Worm (Caenorhabditis elegans): ENCODE data around the gene C39D10.1.

The C39D10.1 gene

ce11 chrX:7902976-7903375 lies 3.8 kb upstream of the C39D10.1 start, which contains the start of gene C39D10.11:
Gene C39D10.11, plus strand, starts transcription at chrX:7903276.
- TF ChIP-seq W03F9.2 (tag; optimal IDR thresholded peaks at IDR 0.05) (no peak), him-1 (tag; optimal IDR thresholded peaks at IDR 0.05) (no peak), dao-5 (tag; optimal IDR thresholded peaks at IDR 0.05) (no peak)

- TF ChIP-seq him-1 (tag; optimal IDR thresholded peaks at IDR 0.05), result no peak
- no peak for TF ChIP-seq dao-5 (tag; optimal IDR thresholded peaks at IDR 0.05)
- TF ChIP-seq W03F9.2 (tag; optimal IDR thresholded peaks at IDR 0.05), result no peak
Measured at ce11 chrX:7913830-7914229, 7.1 kb downstream of the C39D10.1 start, which contains the start of gene C39D10.7. Gene C39D10.7, minus strand, starts transcription at chrX:7913930.

- TF ChIP-seq dao-5 (tag; optimal IDR thresholded peaks at IDR 0.05), result no peak
- no peak for TF ChIP-seq him-1 (tag; optimal IDR thresholded peaks at IDR 0.05)
- no peak for TF ChIP-seq W03F9.2 (tag; optimal IDR thresholded peaks at IDR 0.05)
Measured at ce11 chrX:7915616-7916015, 8.9 kb downstream of the C39D10.1 start.

ce11 chrX:7916076-7916475 lies 9.3 kb downstream of the C39D10.1 start:
- TF ChIP-seq dao-5 (tag; optimal IDR thresholded peaks at IDR 0.05) (no peak), him-1 (tag; optimal IDR thresholded peaks at IDR 0.05) (no peak), W03F9.2 (tag; optimal IDR thresholded peaks at IDR 0.05) (no peak)

- TF ChIP-seq W03F9.2 (tag; optimal IDR thresholded peaks at IDR 0.05) (no peak), him-1 (tag; optimal IDR thresholded peaks at IDR 0.05) (no peak), dao-5 (tag; optimal IDR thresholded peaks at IDR 0.05) (no peak)
Measured at ce11 chrX:7921130-7921529, 14.4 kb downstream of the C39D10.1 start.

- TF ChIP-seq him-1 (tag; optimal IDR thresholded peaks at IDR 0.05), result no peak
- no peak for TF ChIP-seq W03F9.2 (tag; optimal IDR thresholded peaks at IDR 0.05)
- TF ChIP-seq dao-5 (tag; optimal IDR thresholded peaks at IDR 0.05), result no peak
Measured at ce11 chrX:7925134-7925533, 18.4 kb downstream of the C39D10.1 start, which contains the start of gene zig-4. Gene zig-4, plus strand, starts transcription at chrX:7925434.

ce11 chrX:7930450-7930849 lies 23.7 kb downstream of the C39D10.1 start, which contains the start of gene zig-3:
Gene zig-3, plus strand, starts transcription at chrX:7930750.
- TF ChIP-seq dao-5 (tag; optimal IDR thresholded peaks at IDR 0.05) (no peak), W03F9.2 (tag; optimal IDR thresholded peaks at IDR 0.05) (no peak), him-1 (tag; optimal IDR thresholded peaks at IDR 0.05) (no peak)

ce11 chrX:7932453-7932852 lies 25.7 kb downstream of the C39D10.1 start:
- TF ChIP-seq dao-5 (tag; optimal IDR thresholded peaks at IDR 0.05), result no peak
- no peak for TF ChIP-seq him-1 (tag; optimal IDR thresholded peaks at IDR 0.05)
- TF ChIP-seq W03F9.2 (tag; optimal IDR thresholded peaks at IDR 0.05), result no peak

ce11 chrX:7942675-7943074 lies 35.9 kb downstream of the C39D10.1 start:
- TF ChIP-seq him-1 (tag; optimal IDR thresholded peaks at IDR 0.05), result no peak
- no peak for TF ChIP-seq W03F9.2 (tag; optimal IDR thresholded peaks at IDR 0.05)
- TF ChIP-seq dao-5 (tag; optimal IDR thresholded peaks at IDR 0.05), result no peak

- no peak for TF ChIP-seq W03F9.2 (tag; optimal IDR thresholded peaks at IDR 0.05)
- TF ChIP-seq dao-5 (tag; optimal IDR thresholded peaks at IDR 0.05), result no peak
- no peak for TF ChIP-seq him-1 (tag; optimal IDR thresholded peaks at IDR 0.05)
Measured at ce11 chrX:7944999-7945398, 38.2 kb downstream of the C39D10.1 start, which contains the start of gene tnt-3. Gene tnt-3, minus strand, starts transcription at chrX:7945099.

ce11 chrX:7945438-7945837 lies 38.7 kb downstream of the C39D10.1 start:
- TF ChIP-seq him-1 (tag; optimal IDR thresholded peaks at IDR 0.05) (no peak), W03F9.2 (tag; optimal IDR thresholded peaks at IDR 0.05) (no peak), dao-5 (tag; optimal IDR thresholded peaks at IDR 0.05) (no peak)

ce11 chrX:7951578-7951977 lies 44.8 kb downstream of the C39D10.1 start:
- TF ChIP-seq dao-5 (tag; optimal IDR thresholded peaks at IDR 0.05) (no peak), him-1 (tag; optimal IDR thresholded peaks at IDR 0.05) (peak; percentile 89)

- TF ChIP-seq dao-5 (tag; optimal IDR thresholded peaks at IDR 0.05), result no peak
- no peak for TF ChIP-seq W03F9.2 (tag; optimal IDR thresholded peaks at IDR 0.05)
- TF ChIP-seq him-1 (tag; optimal IDR thresholded peaks at IDR 0.05), result no peak
Measured at ce11 chrX:7952226-7953062, 45.7 kb downstream of the C39D10.1 start.

ce11 chrX:7953063-7953337 lies 46.2 kb downstream of the C39D10.1 start:
- TF ChIP-seq W03F9.2 (tag; optimal IDR thresholded peaks at IDR 0.05) (no peak), him-1 (tag; optimal IDR thresholded peaks at IDR 0.05) (no peak), dao-5 (tag; optimal IDR thresholded peaks at IDR 0.05) (no peak)

- TF ChIP-seq him-1 (tag; optimal IDR thresholded peaks at IDR 0.05) (no peak), dao-5 (tag; optimal IDR thresholded peaks at IDR 0.05) (no peak), W03F9.2 (tag; optimal IDR thresholded peaks at IDR 0.05) (no peak)
Measured at ce11 chrX:7953695-7954094, 46.9 kb downstream of the C39D10.1 start.

All from whole organism, L4/young adult.